Worm (Caenorhabditis elegans) whole organism, L2 larva: ENCODE measurements around the gene F46B6.13.

Source experiments
- C34F6.9 ChIP-seq: fragments of 150-350 bp; optimal IDR thresholded peaks from 2 replicates; lab custom pipeline; 2014; ENCODE audit warnings: missing biosample characterization, missing genetic modification characterization
- alr-1 ChIP-seq: fragments of 150-350 bp; optimal IDR thresholded peaks from 2 replicates; lab custom pipeline; 2014; ENCODE audit warnings: missing biosample characterization, missing genetic modification characterization
- fos-1 ChIP-seq: fragments of 150-350 bp; optimal IDR thresholded peaks from 2 replicates; lab custom pipeline; 2014; ENCODE audit warnings: missing biosample characterization, missing genetic modification characterization
- lin-11 ChIP-seq: fragments of 150-350 bp; sonication (generic microtip); optimal IDR thresholded peaks from 2 replicates; lab custom pipeline; 2014; ENCODE audit warnings: missing biosample characterization, missing genetic modification characterization, inconsistent platforms, mixed read lengths
- lsy-2 ChIP-seq, 2 experiments: fragments of 150-350 bp in 1 of 2; sonication (generic microtip) in 1 of 2; optimal IDR thresholded peaks; 2 replicates each; lab custom pipeline; 2014 to 2017; ENCODE audit warnings: missing biosample characterization in 2 of 2, missing genetic modification characterization in 2 of 2
- mbf-1 ChIP-seq: sonication (generic microtip); optimal IDR thresholded peaks from 2 replicates; lab custom pipeline; 2017; ENCODE audit warnings: missing biosample characterization, missing genetic modification characterization
- nhr-11 ChIP-seq: fragments of 150-350 bp; optimal IDR thresholded peaks from 2 replicates; lab custom pipeline; 2014; ENCODE audit warnings: missing biosample characterization, missing genetic modification characterization
- nhr-23 ChIP-seq: fragments of 150-350 bp; optimal IDR thresholded peaks from 2 replicates; lab custom pipeline; 2014; ENCODE audit warnings: missing biosample characterization, missing genetic modification reagents, missing genetic modification characterization
- nhr-25 ChIP-seq: fragments of 150-350 bp; sonication (generic microtip); optimal IDR thresholded peaks from 3 replicates; lab custom pipeline; 2014; ENCODE audit warnings: missing biosample characterization, missing genetic modification characterization
- sem-4 ChIP-seq: fragments of 150-350 bp; optimal IDR thresholded peaks from 2 replicates; lab custom pipeline; 2014; ENCODE audit warnings: missing biosample characterization, missing genetic modification reagents, missing genetic modification characterization
- unc-39 ChIP-seq: fragments of 150-350 bp; optimal IDR thresholded peaks from 2 replicates; lab custom pipeline; 2014; ENCODE audit warnings: missing biosample characterization, missing genetic modification characterization

Gene F46B6.13

DNA sequence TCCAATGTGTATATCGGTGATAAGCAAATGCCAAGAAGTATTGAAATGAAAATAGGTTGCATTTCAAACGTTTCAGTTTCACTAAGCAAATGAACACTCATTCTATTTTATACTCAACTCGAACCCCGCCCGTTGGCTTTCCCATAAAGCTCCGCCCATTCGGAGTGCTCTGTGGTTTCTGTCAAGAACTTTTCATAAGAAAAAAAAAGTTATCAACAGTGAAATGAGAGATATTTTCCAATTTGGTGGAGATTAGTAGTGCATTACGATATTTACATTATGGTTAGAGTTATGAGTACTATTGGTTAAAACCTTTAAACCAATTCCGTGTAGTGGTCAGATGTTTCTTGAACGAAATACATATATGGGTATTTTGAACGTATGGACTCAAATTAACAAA is 48.7 kb downstream of the F46B6.13 start, which contains the start of gene F58E6.4:
Gene F58E6.4, minus strand, starts transcription at position 101 of the 400 bp plus-strand sequence.
- TF ChIP-seq nhr-25 (tag; lab: Kevin White, UChicago) (no peak), fos-1 (no peak), sem-4 (no peak), nhr-23 (tag; lab: Kevin White, UChicago) (no peak), lin-11 (no peak), unc-39 (tag; lab: Kevin White, UChicago) (no peak), lsy-2 (tag; optimal IDR thresholded peaks at IDR 0.05; lab: Kevin White, UChicago) (no peak), C34F6.9 (tag; lab: Kevin White, UChicago) (no peak), mbf-1 (tag; lab: Kevin White, UChicago) (no peak), alr-1 (tag; lab: Kevin White, UChicago) (no peak), nhr-11 (tag; lab: Kevin White, UChicago) (no peak)
